Fruit fly (Drosophila melanogaster) whole organism, adult: ENCODE data around the gene ND-B18.
A peak's percentile ranks its signal among the peaks of the same experiment; 100 is the strongest.

ENCODE experiments used
- CG1620 ChIP-seq: fragments of 200-800 bp; sonication (Bioruptor generic); optimal IDR thresholded peaks from 2 replicates; lab custom pipeline; 2016; ENCODE audit warnings: missing biosample characterization, missing genetic modification characterization
- CG33017 ChIP-seq: fragments of 200-800 bp; sonication (Bioruptor generic); optimal IDR thresholded peaks from 2 replicates; lab custom pipeline; 2018; ENCODE audit warnings: missing biosample characterization, mild to moderate bottlenecking, missing genetic modification characterization, moderate library complexity
- CG5204 ChIP-seq: fragments of 200-800 bp; sonication (Bioruptor generic); optimal IDR thresholded peaks from 2 replicates; lab custom pipeline; 2016; ENCODE audit warnings: missing biosample characterization, missing genetic modification characterization
- CG7101 ChIP-seq: fragments of 200-800 bp; sonication (Bioruptor generic); optimal IDR thresholded peaks from 2 replicates; lab custom pipeline; 2018; ENCODE audit warnings: missing biosample characterization, mild to moderate bottlenecking, missing genetic modification characterization, moderate library complexity
- kay ChIP-seq: fragments of 200-800 bp; sonication (Bioruptor generic); peaks from one replicate; lab custom pipeline; 2016; ENCODE audit warnings: missing biosample characterization, missing genetic modification characterization, borderline replicate concordance

DNA sequence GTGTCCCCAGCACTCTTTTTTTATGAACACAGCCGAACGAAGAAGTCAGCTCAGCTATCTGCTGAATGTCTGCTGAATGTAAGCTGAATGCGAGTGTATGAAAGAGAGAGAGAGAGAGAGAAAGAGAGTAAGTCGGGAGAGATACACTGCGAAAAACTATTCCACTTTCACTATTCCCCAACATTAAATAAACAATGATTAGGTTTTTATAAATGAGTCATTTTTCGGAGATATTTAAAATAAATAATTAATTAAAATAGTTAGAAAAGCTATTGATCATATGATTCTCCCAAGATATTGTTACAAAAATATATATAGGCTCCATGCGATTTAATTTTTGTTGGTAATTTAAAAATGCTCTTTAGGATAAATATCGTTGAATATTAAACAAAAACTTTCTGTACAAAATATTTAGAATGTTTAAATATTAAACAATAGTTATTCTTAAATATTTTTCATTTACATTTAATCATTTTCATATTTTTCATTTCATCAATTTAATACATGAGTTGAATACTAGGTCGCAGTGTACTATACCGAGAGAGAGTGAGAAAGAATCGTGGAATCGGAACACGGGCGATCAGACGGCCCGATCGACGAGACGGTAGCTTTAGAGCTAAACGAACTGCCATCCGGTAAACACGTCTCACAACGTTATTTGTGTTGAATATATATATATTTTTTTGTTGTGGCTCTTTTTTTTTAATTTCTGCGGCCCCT, 39.5 kb upstream of the ND-B18 start, which contains the start of gene be:
- peak; percentile 17 for TF ChIP-seq CG33017
- no peak for TF ChIP-seq kay (GFP tag; lab: Kevin White, UChicago)
- TF ChIP-seq CG5204 (GFP tag; lab: Kevin White, UChicago), result no peak
- peak; percentile 82 for TF ChIP-seq CG7101 (tag; lab: Kevin White, UChicago)
- no peak for TF ChIP-seq CG1620
